Worm (Caenorhabditis elegans): ENCODE measurements around the gene C55A6.11.

C55A6.11 gene

ce11 chrV:11535504-11536062, 15.3 kb downstream of the C55A6.11 start:
- TF ChIP-seq crh-2 (tag; optimal IDR thresholded peaks at IDR 0.05) = peak; percentile 60
- TF ChIP-seq ztf-11 (tag; optimal IDR thresholded peaks at IDR 0.05) = no peak
- no peak for TF ChIP-seq Y55F3AM.14 (GFP tag; optimal IDR thresholded peaks at IDR 0.05)
- TF ChIP-seq sem-4 (tag; optimal IDR thresholded peaks at IDR 0.05) = peak; percentile 16
- peak; percentile 64 for TF ChIP-seq F13H6.1 (tag; optimal IDR thresholded peaks at IDR 0.05)
- TF ChIP-seq lsy-2 (tag; optimal IDR thresholded peaks at IDR 0.05) = peak in 1 of 2 experiments; percentile 27
- no peak for TF ChIP-seq ZK546.5 (tag; optimal IDR thresholded peaks at IDR 0.05)
- peak; percentile 70 for TF ChIP-seq fos-1 (tag; optimal IDR thresholded peaks at IDR 0.05)
- TF ChIP-seq mab-5 (tag; optimal IDR thresholded peaks at IDR 0.05) = peak; percentile 19
- peak; percentile 38 for TF ChIP-seq nhr-129 (tag; optimal IDR thresholded peaks at IDR 0.05)
- TF ChIP-seq C34F6.9 (tag; optimal IDR thresholded peaks at IDR 0.05) = peak; percentile 26
- peak; percentile 68 for TF ChIP-seq sma-9 (GFP tag; optimal IDR thresholded peaks at IDR 0.05)
- TF ChIP-seq sma-9 (tag; optimal IDR thresholded peaks at IDR 0.05) = no peak

ce11 chrV:11536667-11537066, 16.4 kb downstream of the C55A6.11 start:
- TF ChIP-seq nhr-237 (tag; optimal IDR thresholded peaks at IDR 0.05) = no peak
- peak; percentile 14 for TF ChIP-seq C34F6.9 (tag; optimal IDR thresholded peaks at IDR 0.05)
- no peak for TF ChIP-seq dmd-4 (tag; optimal IDR thresholded peaks at IDR 0.05)
- no peak for TF ChIP-seq sma-9 (GFP tag; optimal IDR thresholded peaks at IDR 0.05)
- TF ChIP-seq sma-9 (tag; optimal IDR thresholded peaks at IDR 0.05) = no peak

DNA sequence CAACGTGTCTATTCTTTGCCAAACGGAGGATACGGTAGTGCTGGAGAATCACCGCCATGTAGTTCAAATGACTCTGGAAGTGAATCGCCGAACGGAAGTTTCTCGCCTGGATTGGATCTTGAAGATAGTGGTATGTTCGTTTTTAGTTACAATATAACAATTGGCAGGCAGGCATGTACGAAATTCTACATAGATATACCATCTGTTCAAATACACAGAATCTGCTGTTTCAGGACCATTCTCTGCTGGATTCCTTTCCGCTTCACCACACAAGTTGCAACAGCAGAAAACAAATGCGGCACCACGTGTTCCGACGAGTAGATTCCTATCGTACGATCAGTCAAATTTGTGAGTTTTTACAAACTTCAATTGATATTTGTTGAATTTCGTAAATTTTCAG, 19.2 kb downstream of the C55A6.11 start:
- TF ChIP-seq peb-1 (tag; optimal IDR thresholded peaks at IDR 0.05) = no peak

DNA sequence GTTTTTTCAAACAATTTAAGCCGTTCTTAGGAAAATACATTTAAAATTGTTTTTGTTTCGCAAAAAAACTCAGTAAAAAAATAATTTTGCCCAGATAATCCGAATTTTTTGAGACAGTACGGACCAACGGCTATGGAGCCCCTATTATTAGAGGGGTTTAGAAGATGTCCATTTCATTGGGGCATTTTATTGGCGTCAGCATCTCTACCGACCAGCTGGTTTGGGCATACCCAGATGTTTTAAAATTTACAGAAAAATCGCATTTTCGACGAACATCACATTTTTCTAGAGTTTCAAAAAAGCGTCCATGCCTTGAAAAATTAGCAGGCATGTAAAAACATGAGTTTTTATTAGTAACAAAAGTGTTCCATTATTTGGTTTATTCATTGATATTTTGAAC, 21.0 kb downstream of the C55A6.11 start:
- no peak for TF ChIP-seq nhr-77 (tag; optimal IDR thresholded peaks at IDR 0.05)
- TF ChIP-seq zag-1 (tag; optimal IDR thresholded peaks at IDR 0.05) = no peak
- TF ChIP-seq lin-39 (tag; optimal IDR thresholded peaks at IDR 0.05) = no peak
- no peak for TF ChIP-seq alr-1 (tag; optimal IDR thresholded peaks at IDR 0.05)
- no peak for TF ChIP-seq sma-3 (GFP tag; optimal IDR thresholded peaks at IDR 0.05)
- TF ChIP-seq ZK546.5 (tag; optimal IDR thresholded peaks at IDR 0.05) = no peak
- TF ChIP-seq Y55F3AM.14 (GFP tag; optimal IDR thresholded peaks at IDR 0.05) = no peak

DNA sequence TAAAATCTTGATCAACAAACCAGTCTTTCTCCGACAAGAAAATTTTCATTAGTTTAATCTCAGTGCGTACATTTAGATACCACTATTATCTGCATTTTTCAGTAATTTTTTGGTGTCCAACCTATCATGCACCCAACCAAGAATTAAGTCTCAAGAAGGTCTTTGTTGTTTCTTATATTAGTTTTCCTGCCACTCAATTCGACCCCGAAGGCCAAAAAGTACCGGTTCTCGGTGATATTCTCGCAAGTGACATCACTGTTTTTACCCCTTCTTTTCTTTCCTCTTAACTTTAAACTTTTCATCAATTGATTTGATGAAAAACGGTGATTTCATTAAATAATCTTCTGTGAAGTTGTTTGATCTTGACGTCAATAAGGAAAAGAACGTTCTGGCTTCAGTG, 23.2 kb downstream of the C55A6.11 start, which contains the start of gene F38B7.2:
Gene F38B7.2 (plus strand): TSS at position 400 of the 400 bp plus-strand sequence.
- TF ChIP-seq lin-11 (tag; optimal IDR thresholded peaks at IDR 0.05) (no peak), gmeb-1 (tag; optimal IDR thresholded peaks at IDR 0.05) (no peak), sma-9 (GFP tag; optimal IDR thresholded peaks at IDR 0.05) (peak; percentile 54), sma-9 (tag; optimal IDR thresholded peaks at IDR 0.05) (no peak), crh-2 (tag; optimal IDR thresholded peaks at IDR 0.05) (peak; percentile 32), dmd-4 (tag; optimal IDR thresholded peaks at IDR 0.05) (no peak), ama-1 (optimal IDR thresholded peaks at IDR 0.05) (no peak), elt-3 (tag; optimal IDR thresholded peaks at IDR 0.05) (no peak), peb-1 (tag; optimal IDR thresholded peaks at IDR 0.05) (no peak), fos-1 (tag; optimal IDR thresholded peaks at IDR 0.05) (peak; percentile 23), sma-3 (GFP tag; optimal IDR thresholded peaks at IDR 0.05) (peak; percentile 54), unc-55 (GFP tag; optimal IDR thresholded peaks at IDR 0.05) (no peak), lsy-2 (tag; optimal IDR thresholded peaks at IDR 0.05) (no peak), blmp-1 (tag; optimal IDR thresholded peaks at IDR 0.05; ENCODE audit: insufficient read depth) (peak; percentile 65), nhr-6 (tag; optimal IDR thresholded peaks at IDR 0.05) (no peak), egl-27 (tag; optimal IDR thresholded peaks at IDR 0.05) (no peak), elt-1 (tag; optimal IDR thresholded peaks at IDR 0.05) (no peak), nhr-25 (tag; optimal IDR thresholded peaks at IDR 0.05) (peak; percentile 86), sem-4 (tag; optimal IDR thresholded peaks at IDR 0.05) (no peak), nhr-12 (tag; optimal IDR thresholded peaks at IDR 0.05) (no peak), ceh-82 (tag; optimal IDR thresholded peaks at IDR 0.05) (no peak)

ce11 chrV:11545227-11545626, 24.9 kb downstream of the C55A6.11 start, which contains the start of gene F38B7.10:
F38B7.10 (plus strand) TSS chrV:11545527.
- TF ChIP-seq lin-11 (tag; optimal IDR thresholded peaks at IDR 0.05) (no peak), mab-5 (tag; optimal IDR thresholded peaks at IDR 0.05) (no peak), ama-1 (optimal IDR thresholded peaks at IDR 0.05) (no peak), lin-13 (GFP tag; optimal IDR thresholded peaks at IDR 0.05) (no peak)
